Worm (Caenorhabditis elegans): ENCODE measurements around the gene nhr-157.

Gene nhr-157

ce11 chrV:3868905-3869304, at the start of gene nhr-157:
Gene nhr-157, minus strand, starts transcription at chrV:3869005.
- TF ChIP-seq B0310.2 (tag; optimal IDR thresholded peaks at IDR 0.05) (no peak), ets-7 (tag; optimal IDR thresholded peaks at IDR 0.05) (no peak), scrt-1 (GFP tag; IDR thresholded peaks at IDR 0.05) (no peak), F13C5.2 (tag; optimal IDR thresholded peaks at IDR 0.05) (no peak), ama-1 (optimal IDR thresholded peaks at IDR 0.05) (no peak), ceh-13 (GFP tag; optimal IDR thresholded peaks at IDR 0.05) (no peak), tbx-11 (GFP tag; IDR thresholded peaks at IDR 0.05) (no peak), aly-1 (tag; optimal IDR thresholded peaks at IDR 0.05) (no peak), tra-4 (tag; optimal IDR thresholded peaks at IDR 0.05) (no peak), pes-1 (GFP tag; IDR thresholded peaks at IDR 0.05) (no peak), tbx-37 (GFP tag; conservative IDR thresholded peaks at IDR 0.05) (no peak), hnd-1 (tag; optimal IDR thresholded peaks at IDR 0.05) (no peak), sea-1 (GFP tag; conservative IDR thresholded peaks at IDR 0.05) (no peak), ceh-36 (tag; optimal IDR thresholded peaks at IDR 0.05) (no peak), flt-1 (GFP tag; IDR thresholded peaks at IDR 0.05) (no peak), hmg-4 (GFP tag; optimal IDR thresholded peaks at IDR 0.05) (no peak), hmbx-1 (tag; optimal IDR thresholded peaks at IDR 0.05) (no peak)

ce11 chrV:3916480-3916879, 47.7 kb upstream of the nhr-157 start, which contains the start of gene srx-67:
Gene srx-67, plus strand, starts transcription at chrV:3916780.
- TF ChIP-seq F13C5.2 (tag; optimal IDR thresholded peaks at IDR 0.05) (no peak), B0310.2 (tag; optimal IDR thresholded peaks at IDR 0.05) (no peak), ets-7 (tag; optimal IDR thresholded peaks at IDR 0.05) (no peak), sea-1 (GFP tag; conservative IDR thresholded peaks at IDR 0.05) (no peak), flt-1 (GFP tag; IDR thresholded peaks at IDR 0.05) (no peak), ceh-13 (GFP tag; optimal IDR thresholded peaks at IDR 0.05) (no peak), ama-1 (optimal IDR thresholded peaks at IDR 0.05) (no peak), aly-1 (tag; optimal IDR thresholded peaks at IDR 0.05) (no peak), tra-4 (tag; optimal IDR thresholded peaks at IDR 0.05) (no peak), hmbx-1 (tag; optimal IDR thresholded peaks at IDR 0.05) (no peak), scrt-1 (GFP tag; IDR thresholded peaks at IDR 0.05) (no peak), hnd-1 (tag; optimal IDR thresholded peaks at IDR 0.05) (no peak), tbx-11 (GFP tag; IDR thresholded peaks at IDR 0.05) (no peak), hmg-4 (GFP tag; optimal IDR thresholded peaks at IDR 0.05) (no peak)

- no peak for TF ChIP-seq flt-1 (GFP tag; IDR thresholded peaks at IDR 0.05)
- TF ChIP-seq ets-7 (tag; optimal IDR thresholded peaks at IDR 0.05): no peak
- TF ChIP-seq sea-1 (GFP tag; conservative IDR thresholded peaks at IDR 0.05): no peak
- TF ChIP-seq tbx-11 (GFP tag; IDR thresholded peaks at IDR 0.05): no peak
- no peak for TF ChIP-seq aly-1 (tag; optimal IDR thresholded peaks at IDR 0.05)
- no peak for TF ChIP-seq tbx-37 (GFP tag; conservative IDR thresholded peaks at IDR 0.05)
- no peak for TF ChIP-seq scrt-1 (GFP tag; IDR thresholded peaks at IDR 0.05)
Measured at ce11 chrV:3913131-3913530, 44.3 kb upstream of the nhr-157 start.

ce11 chrV:3912472-3912871, 43.7 kb upstream of the nhr-157 start, which contains the start of gene srx-68:
Gene srx-68, plus strand, starts transcription at chrV:3912772.
- TF ChIP-seq B0310.2 (tag; optimal IDR thresholded peaks at IDR 0.05) (no peak), ets-7 (tag; optimal IDR thresholded peaks at IDR 0.05) (no peak), hnd-1 (tag; optimal IDR thresholded peaks at IDR 0.05) (no peak), hmg-4 (GFP tag; optimal IDR thresholded peaks at IDR 0.05) (no peak), F13C5.2 (tag; optimal IDR thresholded peaks at IDR 0.05) (no peak), tbx-37 (GFP tag; conservative IDR thresholded peaks at IDR 0.05) (no peak), tbx-11 (GFP tag; IDR thresholded peaks at IDR 0.05) (no peak), tra-4 (tag; optimal IDR thresholded peaks at IDR 0.05) (no peak), pes-1 (GFP tag; IDR thresholded peaks at IDR 0.05) (no peak), ceh-13 (GFP tag; optimal IDR thresholded peaks at IDR 0.05) (no peak), sea-1 (GFP tag; conservative IDR thresholded peaks at IDR 0.05) (no peak), flt-1 (GFP tag; IDR thresholded peaks at IDR 0.05) (no peak), hmbx-1 (tag; optimal IDR thresholded peaks at IDR 0.05) (no peak), aly-1 (tag; optimal IDR thresholded peaks at IDR 0.05) (no peak), ama-1 (optimal IDR thresholded peaks at IDR 0.05) (no peak), scrt-1 (GFP tag; IDR thresholded peaks at IDR 0.05) (no peak), ceh-36 (tag; optimal IDR thresholded peaks at IDR 0.05) (no peak)

ce11 chrV:3905841-3906240, 37.0 kb upstream of the nhr-157 start, which contains the start of gene nhr-156:
Gene nhr-156, plus strand, starts transcription at chrV:3906106.
- no peak for TF ChIP-seq pes-1 (GFP tag; IDR thresholded peaks at IDR 0.05)
- no peak for TF ChIP-seq F13C5.2 (tag; optimal IDR thresholded peaks at IDR 0.05)
- TF ChIP-seq aly-1 (tag; optimal IDR thresholded peaks at IDR 0.05): no peak
- no peak for TF ChIP-seq sea-1 (GFP tag; conservative IDR thresholded peaks at IDR 0.05)
- no peak for TF ChIP-seq ets-7 (tag; optimal IDR thresholded peaks at IDR 0.05)
- no peak for TF ChIP-seq ceh-13 (GFP tag; optimal IDR thresholded peaks at IDR 0.05)
- TF ChIP-seq hmg-4 (GFP tag; optimal IDR thresholded peaks at IDR 0.05): no peak
- TF ChIP-seq scrt-1 (GFP tag; IDR thresholded peaks at IDR 0.05): no peak
- TF ChIP-seq tbx-11 (GFP tag; IDR thresholded peaks at IDR 0.05): no peak
- TF ChIP-seq hnd-1 (tag; optimal IDR thresholded peaks at IDR 0.05): no peak
- TF ChIP-seq flt-1 (GFP tag; IDR thresholded peaks at IDR 0.05): no peak
- TF ChIP-seq tra-4 (tag; optimal IDR thresholded peaks at IDR 0.05): no peak
- TF ChIP-seq ceh-36 (tag; optimal IDR thresholded peaks at IDR 0.05): no peak
- TF ChIP-seq B0310.2 (tag; optimal IDR thresholded peaks at IDR 0.05): no peak

- TF ChIP-seq tbx-37 (GFP tag; conservative IDR thresholded peaks at IDR 0.05) (no peak), hmbx-1 (tag; optimal IDR thresholded peaks at IDR 0.05) (no peak), F13C5.2 (tag; optimal IDR thresholded peaks at IDR 0.05) (no peak), hmg-4 (GFP tag; optimal IDR thresholded peaks at IDR 0.05) (no peak), ama-1 (optimal IDR thresholded peaks at IDR 0.05) (no peak), hnd-1 (tag; optimal IDR thresholded peaks at IDR 0.05) (no peak), ceh-36 (tag; optimal IDR thresholded peaks at IDR 0.05) (no peak), scrt-1 (GFP tag; IDR thresholded peaks at IDR 0.05) (no peak), tbx-11 (GFP tag; IDR thresholded peaks at IDR 0.05) (no peak), sea-1 (GFP tag; conservative IDR thresholded peaks at IDR 0.05) (no peak), pes-1 (GFP tag; IDR thresholded peaks at IDR 0.05) (no peak), aly-1 (tag; optimal IDR thresholded peaks at IDR 0.05) (no peak), ceh-13 (GFP tag; optimal IDR thresholded peaks at IDR 0.05) (no peak)
Measured at ce11 chrV:3903424-3903823, 34.6 kb upstream of the nhr-157 start.

ce11 chrV:3902458-3903157, 33.8 kb upstream of the nhr-157 start, which contains the start of the genes str-229 and srh-190:
Gene str-229, minus strand, starts transcription at chrV:3902558.
Gene srh-190, plus strand, starts transcription at chrV:3903107.
- no peak for TF ChIP-seq ets-7 (tag; optimal IDR thresholded peaks at IDR 0.05)
- no peak for TF ChIP-seq flt-1 (GFP tag; IDR thresholded peaks at IDR 0.05)
- no peak for TF ChIP-seq pes-1 (GFP tag; IDR thresholded peaks at IDR 0.05)
- no peak for TF ChIP-seq B0310.2 (tag; optimal IDR thresholded peaks at IDR 0.05)
- TF ChIP-seq ceh-13 (GFP tag; optimal IDR thresholded peaks at IDR 0.05): no peak

All from whole organism, early embryonic.